Worm (Caenorhabditis elegans) whole organism, dauer: ENCODE measurements around the gene R13D11.4.

ENCODE experiments used
- unc-62 ChIP-seq: sonication (generic microtip); optimal IDR thresholded peaks from 2 replicates; lab custom pipeline; 2017; ENCODE audit warnings: missing biosample characterization, missing genetic modification reagents, missing genetic modification characterization

R13D11.4 gene

DNA sequence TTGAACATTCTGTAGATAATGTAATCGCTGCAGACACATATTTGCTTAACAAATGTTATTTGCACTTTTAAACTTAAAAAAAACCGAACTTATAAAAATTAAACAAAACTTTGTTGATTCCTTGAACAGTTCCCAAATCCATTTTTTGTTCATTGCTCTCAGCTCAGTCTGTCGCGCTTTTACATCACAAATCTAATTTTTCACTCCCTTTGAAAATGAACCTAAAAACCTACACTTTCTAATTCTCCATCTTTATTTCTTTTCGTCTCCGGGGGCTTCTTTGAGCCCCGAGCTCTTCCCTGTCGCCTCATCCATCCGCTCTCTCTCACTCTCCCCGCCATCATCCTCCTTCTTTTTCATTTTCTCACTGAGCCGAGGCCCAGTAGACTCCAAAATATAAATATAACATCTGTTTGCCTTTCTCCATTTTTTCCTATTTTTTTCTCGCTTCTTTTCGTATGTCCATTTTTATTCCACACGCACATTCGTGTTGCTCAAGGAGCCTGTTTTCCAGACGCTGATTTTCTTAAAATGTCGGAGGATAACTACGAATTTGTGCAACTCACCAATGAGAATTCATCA is at the start of gene R13D11.4:
Gene R13D11.4, plus strand, starts transcription at position 532 of the 582 bp plus-strand sequence.
- no peak for TF ChIP-seq unc-62 (GFP tag; lab: Kevin White, UChicago)

DNA sequence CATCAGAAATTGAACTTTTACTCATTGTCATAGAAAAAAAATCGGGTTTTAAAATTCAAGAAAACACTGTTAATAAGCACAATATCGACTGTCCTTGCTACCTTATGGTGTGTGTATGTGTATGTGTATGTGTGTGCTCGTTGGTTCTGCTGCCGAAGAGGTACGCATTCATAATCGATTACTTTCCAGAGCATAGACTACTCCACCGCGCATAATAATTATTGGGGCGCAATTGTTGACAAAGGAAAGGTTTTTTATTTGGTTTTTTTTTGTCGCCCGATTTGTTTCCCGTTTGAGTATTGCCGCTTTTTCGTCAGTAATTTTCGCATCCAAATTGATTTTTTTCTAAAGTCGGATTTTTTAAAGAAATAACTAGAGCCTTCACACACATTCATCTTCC is 49.4 kb upstream of the R13D11.4 start, which contains the start of gene C05E4.15:
Gene C05E4.15, minus strand, starts transcription at position 101 of the 400 bp plus-strand sequence.
- TF ChIP-seq unc-62 (GFP tag; lab: Kevin White, UChicago): no peak

- no peak for TF ChIP-seq unc-62 (GFP tag; lab: Kevin White, UChicago)
Observed at ce11 chrV:761882-762281, 48.7 kb upstream of the R13D11.4 start, which contains the start of gene C05E4.12. TSS of gene C05E4.12 (minus strand) at chrV:761982.

DNA sequence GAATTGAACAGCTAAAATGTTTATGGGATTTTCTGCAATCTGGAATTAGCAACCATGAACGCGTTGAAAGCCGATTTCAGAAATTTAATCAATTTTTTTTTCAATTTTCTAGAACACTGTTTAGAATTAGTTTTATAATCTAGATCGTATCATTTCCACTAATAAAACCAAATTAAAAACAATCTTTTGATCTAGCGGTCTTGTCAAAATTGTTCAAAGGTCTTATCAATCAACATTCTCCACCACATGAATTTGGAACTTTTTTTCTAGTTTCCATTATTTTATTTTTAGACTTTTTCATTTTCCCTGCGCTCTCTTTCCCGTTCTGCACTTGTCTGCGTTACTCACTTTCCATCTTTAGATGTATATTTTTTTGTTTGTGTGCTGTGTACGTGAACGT is 48.3 kb upstream of the R13D11.4 start, which contains the start of gene srp-2:
Gene srp-2, plus strand, starts transcription at position 301 of the 400 bp plus-strand sequence.
- TF ChIP-seq unc-62 (GFP tag; lab: Kevin White, UChicago): no peak

- TF ChIP-seq unc-62 (GFP tag; lab: Kevin White, UChicago): no peak
Observed at ce11 chrV:764732-765131, 45.9 kb upstream of the R13D11.4 start, which contains the start of gene str-238. TSS of gene str-238 (plus strand) at chrV:765032.

DNA sequence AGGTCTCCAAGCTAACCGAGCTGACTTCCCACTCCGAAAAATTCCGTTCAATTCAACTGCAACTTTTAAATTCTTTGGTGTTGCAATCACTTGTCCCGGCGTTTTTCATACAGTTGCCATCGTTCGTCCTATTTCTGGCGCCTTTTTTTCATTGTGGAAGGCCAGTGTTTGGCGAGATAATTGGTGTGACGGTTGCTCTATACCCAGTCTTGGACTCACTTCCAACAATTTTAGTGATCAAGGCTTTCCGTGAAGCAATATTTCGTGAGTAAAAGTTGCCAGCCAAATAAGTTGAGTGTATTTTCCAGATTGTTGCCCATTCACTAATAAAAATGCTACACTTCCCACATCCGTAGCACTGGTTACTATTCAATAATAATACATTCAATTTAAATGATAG is 38.4 kb upstream of the R13D11.4 start:
- no peak for TF ChIP-seq unc-62 (GFP tag; lab: Kevin White, UChicago)

- no peak for TF ChIP-seq unc-62 (GFP tag; lab: Kevin White, UChicago)
Observed at ce11 chrV:773256-773655, 37.4 kb upstream of the R13D11.4 start, which contains the start of gene sti-1. TSS of gene sti-1 (plus strand) at chrV:773518.

DNA sequence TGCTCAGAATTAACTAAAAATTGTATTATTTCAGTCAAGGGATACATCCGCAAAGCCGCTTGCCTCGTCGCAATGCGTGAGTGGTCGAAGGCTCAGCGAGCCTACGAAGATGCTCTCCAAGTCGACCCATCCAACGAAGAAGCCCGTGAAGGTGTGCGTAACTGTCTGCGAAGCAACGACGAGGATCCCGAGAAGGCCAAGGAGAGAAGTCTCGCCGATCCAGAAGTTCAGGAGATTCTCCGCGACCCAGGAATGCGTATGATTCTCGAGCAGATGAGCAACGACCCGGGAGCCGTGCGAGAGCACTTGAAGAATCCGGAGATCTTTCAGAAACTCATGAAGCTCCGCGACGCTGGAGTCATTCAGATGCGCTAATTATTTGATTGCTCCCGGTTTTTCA is 36.3 kb upstream of the R13D11.4 start:
- no peak for TF ChIP-seq unc-62 (GFP tag; lab: Kevin White, UChicago)

DNA sequence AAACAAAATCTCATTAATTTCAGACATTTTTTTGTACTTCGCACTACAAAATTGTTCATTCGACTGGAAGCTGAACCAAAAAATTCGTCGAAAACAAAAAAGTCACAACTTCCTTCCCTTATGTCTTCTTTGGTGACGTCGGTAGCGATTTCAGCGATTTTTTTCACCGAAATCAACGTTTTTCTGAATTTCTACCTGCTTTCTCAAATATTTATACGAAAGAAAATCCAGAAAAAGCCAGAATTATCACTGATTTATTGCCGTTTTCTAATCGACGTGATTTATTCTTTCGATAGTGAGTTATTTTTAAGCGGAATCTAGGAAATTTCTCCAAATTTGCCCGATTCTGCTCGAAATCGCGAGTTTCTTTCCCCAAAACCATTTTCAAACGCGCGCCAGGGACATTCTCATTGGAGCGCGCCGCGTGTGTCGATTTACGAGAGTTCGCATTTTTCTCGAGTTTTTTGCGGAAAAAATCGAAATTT is 35.7 kb upstream of the R13D11.4 start, which contains the start of gene srbc-58:
Gene srbc-58, plus strand, starts transcription at position 121 of the 485 bp plus-strand sequence.
- TF ChIP-seq unc-62 (GFP tag; lab: Kevin White, UChicago): no peak

- TF ChIP-seq unc-62 (GFP tag; lab: Kevin White, UChicago): no peak
Observed at ce11 chrV:777285-777684, 33.3 kb upstream of the R13D11.4 start, which contains the start of gene R09E12.9. TSS of gene R09E12.9 (plus strand) at chrV:777600.

DNA sequence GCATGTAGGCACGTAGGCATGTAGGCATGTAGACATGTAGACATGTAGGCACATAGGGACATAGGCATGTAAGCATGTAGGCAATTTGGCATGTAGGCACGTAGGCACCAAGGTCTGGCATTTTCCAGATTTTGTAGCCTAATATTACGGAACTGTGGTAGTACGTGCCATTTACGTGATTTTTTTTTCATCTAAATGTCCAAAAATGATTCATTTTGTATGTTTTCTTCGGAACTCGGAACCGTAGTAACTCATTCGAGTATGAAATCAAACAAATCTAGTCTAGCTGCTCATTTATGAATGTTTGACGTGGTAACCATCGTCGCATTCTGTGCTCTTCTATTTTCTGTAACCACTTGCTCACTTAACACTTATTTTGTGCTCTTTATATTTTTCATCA is 32.3 kb upstream of the R13D11.4 start, which contains the start of gene srbc-59:
Gene srbc-59, plus strand, starts transcription at position 301 of the 400 bp plus-strand sequence.
- TF ChIP-seq unc-62 (GFP tag; lab: Kevin White, UChicago): no peak

- no peak for TF ChIP-seq unc-62 (GFP tag; lab: Kevin White, UChicago)
Observed at ce11 chrV:779999-780398, 30.6 kb upstream of the R13D11.4 start, which contains the start of gene srbc-60. TSS of gene srbc-60 (plus strand) at chrV:780299.

ce11 chrV:782432-782831 is 28.2 kb upstream of the R13D11.4 start, which contains the start of gene srab-16:
TSS of gene srab-16 (plus strand) at chrV:782732.
- no peak for TF ChIP-seq unc-62 (GFP tag; lab: Kevin White, UChicago)

- no peak for TF ChIP-seq unc-62 (GFP tag; lab: Kevin White, UChicago)
Observed at ce11 chrV:794092-794491, 16.5 kb upstream of the R13D11.4 start.

ce11 chrV:797241-797640 is 13.4 kb upstream of the R13D11.4 start:
- no peak for TF ChIP-seq unc-62 (GFP tag; lab: Kevin White, UChicago)

DNA sequence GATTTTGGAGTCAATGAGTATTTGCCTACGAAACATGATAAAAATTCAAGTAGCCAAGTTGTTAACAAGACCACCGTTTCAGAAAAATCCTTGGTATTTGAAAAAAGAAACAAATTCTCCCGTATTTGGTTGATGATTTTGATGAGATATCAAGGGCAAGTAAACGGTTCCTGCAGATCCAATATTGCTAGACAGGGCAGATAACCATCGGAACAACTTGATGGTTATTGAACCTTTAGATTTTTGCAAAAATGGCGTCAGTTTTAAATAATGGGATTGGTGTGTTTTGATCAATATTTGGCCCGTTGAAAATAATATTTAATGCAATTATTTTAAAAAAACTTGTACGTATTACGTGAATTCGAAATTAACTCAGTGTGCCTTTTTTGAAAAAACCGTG is 10.3 kb upstream of the R13D11.4 start:
- TF ChIP-seq unc-62 (GFP tag; lab: Kevin White, UChicago): no peak
